Fruit fly (Drosophila melanogaster) whole organism, embryonic: Measurements from ENCODE around the gene CG11617.
A peak's percentile ranks its signal among the peaks of the same experiment; 100 is the strongest.

Experiments used
- CG10543 ChIP-seq: fragments of 200-800 bp; sonication (Bioruptor generic); optimal IDR thresholded peaks from 3 replicates; lab custom pipeline; 2017; ENCODE audit warnings: missing biosample characterization, mild to moderate bottlenecking, missing genetic modification characterization, moderate library complexity
- CG10654 ChIP-seq: fragments of 200-800 bp; sonication (Bioruptor generic); optimal IDR thresholded peaks from 2 replicates; lab custom pipeline; 2016; ENCODE audit warnings: missing biosample characterization, missing genetic modification characterization
- CG11560 ChIP-seq: fragments of 200-800 bp; sonication (Bioruptor generic); IDR thresholded peaks from 3 replicates; pipeline ENCODE4 v1.3.6; 2022; ENCODE audit warnings: missing biosample characterization, missing genetic modification characterization
- CG12104 ChIP-seq: fragments of 200-800 bp; sonication (Bioruptor generic); optimal IDR thresholded peaks from 3 replicates; lab custom pipeline; 2016; ENCODE audit warnings: missing biosample characterization, missing genetic modification characterization
- CG13296 ChIP-seq: fragments of 200-800 bp; sonication (Bioruptor generic); optimal IDR thresholded peaks from 3 replicates; lab custom pipeline; 2018; ENCODE audit warnings: missing biosample characterization, mild to moderate bottlenecking, missing genetic modification characterization
- CG13424 ChIP-seq: fragments of 200-800 bp; sonication (Bioruptor generic); optimal IDR thresholded peaks from 2 replicates; lab custom pipeline; 2019; ENCODE audit warnings: missing biosample characterization, mild to moderate bottlenecking, missing genetic modification characterization, moderate library complexity
- CG14667 ChIP-seq: fragments of 200-800 bp; sonication (Bioruptor generic); IDR thresholded peaks from 2 replicates; pipeline ENCODE4 v1.3.6; 2022; ENCODE audit warnings: missing biosample characterization, missing genetic modification characterization
- CG16815 ChIP-seq: fragments of 200-800 bp; sonication (Bioruptor generic); optimal IDR thresholded peaks from 3 replicates; lab custom pipeline; 2017; ENCODE audit warnings: missing biosample characterization, mild to moderate bottlenecking, missing genetic modification characterization
- CG18262 ChIP-seq: fragments of 200-800 bp; optimal IDR thresholded peaks from 3 replicates; lab custom pipeline; 2019; ENCODE audit warnings: missing biosample characterization, mild to moderate bottlenecking, missing genetic modification characterization, moderate library complexity
- CG2712 ChIP-seq: fragments of 200-800 bp; optimal IDR thresholded peaks from 3 replicates; lab custom pipeline; 2019; ENCODE audit warnings: missing biosample characterization, mild to moderate bottlenecking, missing genetic modification characterization, moderate library complexity
- CG30403 ChIP-seq: fragments of 200-800 bp; sonication (Bioruptor generic); optimal IDR thresholded peaks from 3 replicates; lab custom pipeline; 2016; ENCODE audit warnings: missing biosample characterization, missing genetic modification characterization
- CG32772 ChIP-seq: fragments of 200-800 bp; sonication (Bioruptor generic); IDR thresholded peaks from 2 replicates; pipeline ENCODE4 v1.3.6; 2022; ENCODE audit warnings: missing biosample characterization, missing genetic modification characterization
- CG34376 ChIP-seq: fragments of 200-800 bp; sonication (Bioruptor generic); optimal IDR thresholded peaks from 2 replicates; lab custom pipeline; 2018; ENCODE audit warnings: missing biosample characterization, mild to moderate bottlenecking, missing genetic modification characterization
- CG5953 ChIP-seq: fragments of 200-800 bp; sonication (Bioruptor generic); IDR thresholded peaks from 2 replicates; pipeline ENCODE4 v1.3.6; 2022; ENCODE audit warnings: missing biosample characterization, missing genetic modification characterization
- Dfd ChIP-seq, 2 experiments: fragments of >200 bp; optimal IDR thresholded peaks; 2 replicates each; lab custom pipeline; 2017; ENCODE audit warnings: missing biosample characterization in 2 of 2, missing genetic modification characterization in 2 of 2
- Drgx ChIP-seq: fragments of 200-800 bp; sonication (Bioruptor generic); IDR thresholded peaks from 2 replicates; pipeline ENCODE4 v1.3.6; 2022; ENCODE audit warnings: missing biosample characterization, missing genetic modification characterization
- ERR ChIP-seq: fragments of 200-800 bp; sonication (Bioruptor generic); optimal IDR thresholded peaks from 2 replicates; lab custom pipeline; 2016; ENCODE audit warnings: missing biosample characterization, missing genetic modification characterization
- Ets97D ChIP-seq: fragments of 200-800 bp; sonication (Bioruptor generic); optimal IDR thresholded peaks from 3 replicates; lab custom pipeline; 2016; ENCODE audit warnings: missing biosample characterization, missing genetic modification characterization
- Fer3 ChIP-seq: fragments of 200-800 bp; sonication (Bioruptor generic); optimal IDR thresholded peaks from 2 replicates; lab custom pipeline; 2018; ENCODE audit warnings: missing biosample characterization, mild to moderate bottlenecking, missing genetic modification characterization, moderate library complexity
- HLHmδ ChIP-seq: fragments of 200-800 bp; sonication (Bioruptor generic); optimal IDR thresholded peaks from 2 replicates; lab custom pipeline; 2018; ENCODE audit warnings: missing biosample characterization, mild to moderate bottlenecking, missing genetic modification characterization, moderate library complexity
- HmgD ChIP-seq: fragments of 200-800 bp; sonication (Bioruptor generic); optimal IDR thresholded peaks from 3 replicates; lab custom pipeline; 2016; ENCODE audit warnings: missing biosample characterization, missing genetic modification characterization
- Hmx ChIP-seq: fragments of 200-800 bp; sonication (Bioruptor generic); optimal IDR thresholded peaks from 2 replicates; lab custom pipeline; 2016; ENCODE audit warnings: missing biosample characterization, missing genetic modification characterization
- Hr3 ChIP-seq: fragments of 200-800 bp; sonication (Bioruptor generic); optimal IDR thresholded peaks from 3 replicates; lab custom pipeline; 2016; ENCODE audit warnings: missing biosample characterization, missing genetic modification characterization
- Lhr ChIP-seq: fragments of 200-800 bp; sonication (Bioruptor generic); optimal IDR thresholded peaks from 3 replicates; lab custom pipeline; 2017; ENCODE audit warnings: mild to moderate bottlenecking, missing biosample characterization, missing genetic modification reagents, missing genetic modification characterization
- Max ChIP-seq: fragments of 200-800 bp; sonication (Bioruptor generic); optimal IDR thresholded peaks from 2 replicates; lab custom pipeline; 2016; ENCODE audit warnings: missing biosample characterization, mild to moderate bottlenecking, missing genetic modification characterization
- Med ChIP-seq: fragments of 200-800 bp; sonication (Bioruptor generic); peaks from one replicate; lab custom pipeline; 2016; ENCODE audit warnings: missing biosample characterization, missing genetic modification characterization, mild to moderate bottlenecking, inconsistent platforms, moderate library complexity
- Mrtf ChIP-seq: fragments of 200-800 bp; sonication (Bioruptor generic); IDR thresholded peaks from 3 replicates; pipeline ENCODE4 v1.3.6; 2022; ENCODE audit warnings: missing biosample characterization, missing genetic modification characterization
- Sox100B ChIP-seq: fragments of 200-800 bp; sonication (Bioruptor generic); optimal IDR thresholded peaks from 3 replicates; lab custom pipeline; 2018; ENCODE audit warnings: missing biosample characterization, mild to moderate bottlenecking, missing genetic modification characterization
- Tbp ChIP-seq: fragments of >200 bp; optimal IDR thresholded peaks from 2 replicates; lab custom pipeline; 2018; ENCODE audit warnings: missing biosample characterization, missing genetic modification characterization
- Trl ChIP-seq, 3 experiments: fragments of >200 bp in 2 of 3; fragments of 200-800 bp in 1 of 3; sonication (Bioruptor generic) in 1 of 3; optimal IDR thresholded peaks; 2 replicates in 1 of 3; 3 replicates in 2 of 3; lab custom pipeline; 2016 to 2017; ENCODE audit warnings: missing biosample characterization in 1 of 3, missing genetic modification characterization in 1 of 3
- YL-1 ChIP-seq: fragments of 200-800 bp; sonication (Bioruptor generic); optimal IDR thresholded peaks from 3 replicates; lab custom pipeline; 2017; ENCODE audit warnings: missing biosample characterization, mild to moderate bottlenecking, missing genetic modification characterization
- abd-A ChIP-seq: fragments of 200-800 bp; sonication (Bioruptor generic); optimal IDR thresholded peaks from 3 replicates; lab custom pipeline; 2019; ENCODE audit warnings: missing biosample characterization, mild to moderate bottlenecking, missing genetic modification characterization, moderate library complexity
- al ChIP-seq: fragments of 200-800 bp; sonication (Bioruptor generic); IDR thresholded peaks from 2 replicates; pipeline ENCODE4 v1.3.6; 2022; ENCODE audit warnings: missing biosample characterization, missing genetic modification characterization
- bbx ChIP-seq: fragments of 200-800 bp; sonication (Bioruptor generic); IDR thresholded peaks from 2 replicates; pipeline ENCODE4 v1.3.6; 2022; ENCODE audit warnings: missing biosample characterization, missing genetic modification characterization; ENCODE audit not compliant: partially characterized antibody
- caup ChIP-seq: fragments of 200-800 bp; sonication (Bioruptor generic); optimal IDR thresholded peaks from 3 replicates; lab custom pipeline; 2017; ENCODE audit warnings: missing biosample characterization, mild to moderate bottlenecking, missing genetic modification characterization, moderate library complexity; ENCODE audit not compliant: severe bottlenecking
- croc ChIP-seq: fragments of 200-800 bp; sonication (Bioruptor generic); conservative IDR thresholded peaks from 3 replicates; pipeline ENCODE4 v1.3.6; 2022; ENCODE audit warnings: missing biosample characterization, missing genetic modification characterization
- dati ChIP-seq: fragments of 200-800 bp; sonication (Bioruptor generic); IDR thresholded peaks from 2 replicates; pipeline ENCODE4 v1.3.6; 2022; ENCODE audit warnings: missing biosample characterization, missing genetic modification characterization
- gt ChIP-seq: fragments of 200-800 bp; sonication (Bioruptor generic); IDR thresholded peaks from 2 replicates; pipeline ENCODE4 v1.3.6; 2022; ENCODE audit warnings: missing biosample characterization, missing genetic modification characterization
- lmd ChIP-seq: fragments of 200-800 bp; sonication (Bioruptor generic); IDR thresholded peaks from 2 replicates; pipeline ENCODE4 v1.3.6; 2022; ENCODE audit warnings: missing biosample characterization, missing genetic modification characterization
- mirr ChIP-seq: fragments of 200-800 bp; sonication (Bioruptor generic); optimal IDR thresholded peaks from 3 replicates; lab custom pipeline; 2018; ENCODE audit warnings: missing biosample characterization, mild to moderate bottlenecking, missing genetic modification characterization
- odd ChIP-seq: fragments of 200-800 bp; sonication (Bioruptor generic); optimal IDR thresholded peaks from 2 replicates; lab custom pipeline; 2017; ENCODE audit warnings: missing biosample characterization, mild to moderate bottlenecking, missing genetic modification characterization
- p53 ChIP-seq: fragments of 200-800 bp; sonication (Bioruptor generic); optimal IDR thresholded peaks from 2 replicates; lab custom pipeline; 2016; ENCODE audit warnings: missing biosample characterization, missing genetic modification characterization
- pzg ChIP-seq: fragments of 200-800 bp; sonication (Bioruptor generic); optimal IDR thresholded peaks from 3 replicates; lab custom pipeline; 2018; ENCODE audit warnings: missing biosample characterization, mild to moderate bottlenecking, missing genetic modification characterization, moderate library complexity
- run ChIP-seq: fragments of 200-800 bp; sonication (Bioruptor generic); optimal IDR thresholded peaks from 3 replicates; lab custom pipeline; 2018; ENCODE audit warnings: missing biosample characterization, mild to moderate bottlenecking, missing genetic modification characterization
- slbo ChIP-seq: fragments of 200-800 bp; sonication (Bioruptor generic); IDR thresholded peaks from 2 replicates; pipeline ENCODE4 v1.3.6; 2022; ENCODE audit warnings: missing biosample characterization, missing genetic modification characterization
- sna ChIP-seq: fragments of 200-800 bp; sonication (Bioruptor generic); IDR thresholded peaks from 2 replicates; pipeline ENCODE4 v1.3.6; 2022; ENCODE audit warnings: missing biosample characterization, missing genetic modification characterization; ENCODE audit not compliant: partially characterized antibody
- so ChIP-seq: fragments of 200-800 bp; sonication (Bioruptor generic); IDR thresholded peaks from 3 replicates; pipeline ENCODE4 v1.3.6; 2022; ENCODE audit warnings: missing biosample characterization, missing genetic modification characterization
- sr ChIP-seq: fragments of 200-800 bp; sonication (Bioruptor generic); IDR thresholded peaks from 3 replicates; pipeline ENCODE4 v1.3.6; 2022; ENCODE audit warnings: missing biosample characterization, missing genetic modification characterization
- unc-4 ChIP-seq: fragments of 200-800 bp; sonication (Bioruptor generic); IDR thresholded peaks from 2 replicates; pipeline ENCODE4 v1.3.6; 2022; ENCODE audit warnings: missing biosample characterization, missing genetic modification characterization; ENCODE audit not compliant: partially characterized antibody
- wdn ChIP-seq: fragments of 200-800 bp; sonication (Bioruptor generic); IDR thresholded peaks from 2 replicates; pipeline ENCODE4 v1.3.6; 2022; ENCODE audit warnings: missing biosample characterization, missing genetic modification characterization
- z ChIP-seq: fragments of 200-800 bp; sonication (Bioruptor generic); IDR thresholded peaks from 3 replicates; pipeline ENCODE4 v1.3.6; 2022; ENCODE audit warnings: missing biosample characterization, missing genetic modification characterization

The CG11617 gene

dm6 chr2L:246656-247340, 39.7 kb upstream of the CG11617 start (continued):
- TF ChIP-seq Fer3 (no peak), CG13296 (GFP tag; lab: Kevin White, UChicago) (no peak), Mrtf (GFP tag; lab: Robert Waterston, UW) (no peak), Trl (optimal IDR thresholded peaks at IDR 0.05; lab: Kevin White, UChicago) (peak; percentile 96 to 98), Trl (GFP tag; optimal IDR thresholded peaks at IDR 0.05; lab: Kevin White, UChicago) (peak; percentile 68), sr (GFP tag; lab: Robert Waterston, UW) (no peak), CG12104 (GFP tag; lab: Kevin White, UChicago) (no peak), wdn (GFP tag; lab: Robert Waterston, UW) (no peak), Drgx (peak; percentile 75), z (0 out of 3 replicates have a peak, but pooled peaks have one; percentile 37), CG10654 (GFP tag; lab: Kevin White, UChicago) (no peak), CG18262 (tag; lab: Kevin White, UChicago) (no peak), Ets97D (GFP tag; lab: Kevin White, UChicago) (no peak), dati (GFP tag; lab: Robert Waterston, UW) (no peak), caup (no peak), Dfd (GFP tag; optimal IDR thresholded peaks at IDR 0.05; lab: Kevin White, UChicago) (no peak), CG32772 (GFP tag; lab: Robert Waterston, UW) (peak; percentile 39; the same call in 1 of the 2 replicates), CG5953 (GFP tag; lab: Robert Waterston, UW) (no peak), pzg (no peak), lmd (no peak), CG13424 (no peak), al (GFP tag; lab: Robert Waterston, UW) (no peak), p53 (GFP tag; lab: Kevin White, UChicago) (no peak), HmgD (GFP tag; lab: Kevin White, UChicago) (peak; percentile 35), so (GFP tag; lab: Robert Waterston, UW) (peak; percentile 67; the same call in 1 of the 3 replicates), CG2712 (peak; percentile 33), CG11560 (tag; lab: Robert Waterston, UW) (no peak), sna (GFP tag; lab: Robert Waterston, UW) (peak; percentile 57; the same call in 1 of the 2 replicates), Hmx (GFP tag; lab: Kevin White, UChicago) (no peak), croc (GFP tag; lab: Robert Waterston, UW) (no peak), CG16815 (GFP tag; lab: Kevin White, UChicago) (no peak), odd (GFP tag; lab: Kevin White, UChicago) (no peak), Sox100B (GFP tag; lab: Kevin White, UChicago) (no peak), gt (GFP tag; lab: Robert Waterston, UW) (no peak), Lhr (no peak), YL-1 (GFP tag; lab: Kevin White, UChicago) (no peak), CG30403 (GFP tag; lab: Kevin White, UChicago) (no peak), mirr (GFP tag; lab: Kevin White, UChicago) (peak; percentile 41), HLHmδ (GFP tag; lab: Kevin White, UChicago) (peak; percentile 11)

dm6 chr2L:244559-244958, 37.5 kb upstream of the CG11617 start:
- TF ChIP-seq slbo (GFP tag; lab: Robert Waterston, UW) (0 out of 2 replicates have a peak, but pooled peaks have one; percentile 3), abd-A (no peak), Tbp (GFP tag; lab: Kevin White, UChicago) (no peak), Med (GFP tag; lab: Kevin White, UChicago) (peak; percentile 69), CG10543 (GFP tag; lab: Kevin White, UChicago) (no peak), CG14667 (GFP tag; lab: Robert Waterston, UW) (no peak), Max (no peak), ERR (GFP tag; lab: Kevin White, UChicago) (no peak), Hr3 (GFP tag; lab: Kevin White, UChicago) (no peak), Drgx (no peak), unc-4 (no peak), CG34376 (GFP tag; lab: Kevin White, UChicago) (no peak), run (tag; lab: Kevin White, UChicago) (no peak), bbx (GFP tag; lab: Robert Waterston, UW) (peak; percentile 12; the same call in 1 of the 2 replicates)
